Worm (Caenorhabditis elegans) whole organism, L4 larva: ENCODE results near the gene F58D2.3.

Experiments
- R02D3.7 ChIP-seq: fragments of 150-350 bp; sonication (generic microtip); optimal IDR thresholded peaks from 3 replicates; lab custom pipeline; 2014; ENCODE audit warnings: missing biosample characterization, missing genetic modification characterization
- Y48G9A.11 ChIP-seq: fragments of 200-800 bp; sonication (Bioruptor generic); IDR thresholded peaks from 2 replicates; pipeline ENCODE4 v1.3.6; 2022; ENCODE audit warnings: missing genetic modification reagents, missing genetic modification characterization, missing compliant biosample characterization
- ZK546.5 ChIP-seq, 2 experiments: sonication (generic microtip); optimal IDR thresholded peaks; 2 replicates each; lab custom pipeline; 2017; ENCODE audit warnings: missing biosample characterization in 2 of 2, missing genetic modification characterization in 2 of 2
- aly-2 ChIP-seq: sonication (generic microtip); optimal IDR thresholded peaks from 2 replicates; lab custom pipeline; 2018; ENCODE audit warnings: missing biosample characterization, missing genetic modification characterization
- ama-1 ChIP-seq: fragments of 150-350 bp; optimal IDR thresholded peaks from 2 replicates; lab custom pipeline; 2014; ENCODE audit warnings: inconsistent platforms, mixed read lengths
- ces-1 ChIP-seq: fragments of 150-350 bp; sonication (generic microtip); optimal IDR thresholded peaks from 4 replicates; lab custom pipeline; 2014; ENCODE audit warnings: missing biosample characterization, missing genetic modification reagents, missing genetic modification characterization
- ctbp-1 ChIP-seq: fragments of 200-800 bp; sonication (Bioruptor generic); IDR thresholded peaks from 2 replicates; pipeline ENCODE4 v1.3.6; 2022; ENCODE audit warnings: missing genetic modification reagents, missing genetic modification characterization, missing compliant biosample characterization
- daf-8 ChIP-seq: fragments of 200-800 bp; sonication (Bioruptor generic); IDR thresholded peaks from 2 replicates; pipeline ENCODE4 v1.3.6; 2022; ENCODE audit warnings: missing genetic modification characterization, missing compliant biosample characterization
- lin-38 ChIP-seq: fragments of 200-800 bp; sonication (Bioruptor generic); IDR thresholded peaks from 2 replicates; pipeline ENCODE4 v1.3.6; 2022; ENCODE audit warnings: missing genetic modification reagents, missing genetic modification characterization, missing compliant biosample characterization
- mxl-3 ChIP-seq: fragments of 200-800 bp; sonication (Bioruptor generic); optimal IDR thresholded peaks from 2 replicates; lab custom pipeline; 2018; ENCODE audit warnings: mild to moderate bottlenecking, missing genetic modification characterization, missing compliant biosample characterization
- nhr-28 ChIP-seq: fragments of 150-350 bp; optimal IDR thresholded peaks from 2 replicates; lab custom pipeline; 2014; ENCODE audit warnings: missing biosample characterization, missing genetic modification characterization
- nhr-6 ChIP-seq: fragments of 150-350 bp; optimal IDR thresholded peaks from 2 replicates; lab custom pipeline; 2014; ENCODE audit warnings: missing biosample characterization, missing genetic modification characterization
- unc-62 ChIP-seq, 3 experiments: fragments of 150-350 bp in 1 of 3; sonication (generic microtip); optimal IDR thresholded peaks in 2 of 3; peaks in 1 of 3; 1 replicate in 1 of 3; 2 replicates in 2 of 3; lab custom pipeline; 2014 to 2017; ENCODE audit warnings: missing biosample characterization in 3 of 3, missing genetic modification characterization in 3 of 3, missing genetic modification reagents in 3 of 3, missing genotype in 1 of 3
- zag-1 ChIP-seq: fragments of 150-350 bp; optimal IDR thresholded peaks from 2 replicates; lab custom pipeline; 2014; ENCODE audit warnings: missing biosample characterization, missing genetic modification characterization

DNA sequence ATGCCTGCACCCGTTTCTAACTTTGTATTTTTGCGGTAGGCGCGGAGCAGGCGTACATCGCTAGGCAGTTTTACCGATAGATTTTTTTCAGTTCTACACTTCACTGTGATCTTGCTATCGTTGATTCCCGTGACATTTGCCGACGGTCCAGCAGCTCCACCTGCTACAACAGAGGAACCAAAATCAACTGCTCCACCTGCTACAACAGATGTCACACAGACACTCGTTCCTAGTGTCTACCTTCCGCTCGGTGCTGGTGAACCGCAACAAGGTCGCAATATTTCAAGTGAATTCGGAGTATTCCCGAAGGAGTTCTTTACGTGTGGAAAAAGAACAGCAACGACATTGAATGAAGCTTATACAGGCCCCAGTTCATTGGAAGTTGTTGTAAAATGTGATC is 9.5 kb upstream of the F58D2.3 start:
- no peak for TF ChIP-seq R02D3.7
- no peak for TF ChIP-seq ama-1
- no peak for TF ChIP-seq Y48G9A.11 (GFP tag; lab: Robert Waterston, UW)
- no peak for TF ChIP-seq daf-8 (GFP tag; lab: Robert Waterston, UW)
- TF ChIP-seq unc-62 (GFP tag; optimal IDR thresholded peaks at IDR 0.05 in 1 of 2; lab: Kevin White, UChicago): no peak
- no peak for TF ChIP-seq unc-62 (tag; optimal IDR thresholded peaks at IDR 0.05; lab: Kevin White, UChicago)
- TF ChIP-seq mxl-3 (GFP tag; lab: Kevin White, UChicago): no peak
- TF ChIP-seq ces-1 (GFP tag; lab: Kevin White, UChicago): no peak
- no peak for TF ChIP-seq nhr-6
- no peak for TF ChIP-seq aly-2 (tag; lab: Kevin White, UChicago)
- no peak for TF ChIP-seq ZK546.5 (tag; optimal IDR thresholded peaks at IDR 0.05; lab: Kevin White, UChicago)
- no peak for TF ChIP-seq nhr-28 (tag; lab: Kevin White, UChicago)
- no peak for TF ChIP-seq lin-38 (GFP tag; lab: Robert Waterston, UW)
- TF ChIP-seq ctbp-1 (GFP tag; lab: Robert Waterston, UW): no peak
- no peak for TF ChIP-seq zag-1 (tag; lab: Kevin White, UChicago)
